Worm (Caenorhabditis elegans): ENCODE data around the gene C49H3.12.

- TF ChIP-seq lin-39 (tag; optimal IDR thresholded peaks at IDR 0.05) (no peak), snpc-4 (tag; optimal IDR thresholded peaks at IDR 0.05) (no peak), ama-1 (optimal IDR thresholded peaks at IDR 0.05) (no peak), nhr-12 (tag; optimal IDR thresholded peaks at IDR 0.05) (no peak)
Observed at ce11 chrIV:7946457-7946856, 19.3 kb upstream of the C49H3.12 start, which contains the start of gene czw-1.

All from whole organism, L3 larva.